Worm (Caenorhabditis elegans): ENCODE measurements around the gene Y37D8A.6.

Gene Y37D8A.6

ce11 chrIII:12904987-12905541 lies 35.0 kb upstream of the Y37D8A.6 start, which contains the start of gene cox-5A (continued):
- TF ChIP-seq snpc-4 (tag; optimal IDR thresholded peaks at IDR 0.05) (peak; percentile 94), zip-4 (GFP tag; optimal IDR thresholded peaks at IDR 0.05) (peak; percentile 97), nhr-28 (tag; optimal IDR thresholded peaks at IDR 0.05) (peak; percentile 52), tlp-1 (tag; optimal IDR thresholded peaks at IDR 0.05) (no peak), nhr-76 (tag; optimal IDR thresholded peaks at IDR 0.05) (peak; percentile 67), fkh-10 (GFP tag; optimal IDR thresholded peaks at IDR 0.05) (peak; percentile 98), ces-1 (GFP tag; optimal IDR thresholded peaks at IDR 0.05) (no peak), isw-1 (GFP tag; IDR thresholded peaks at IDR 0.05) (peak; percentile 99), fkh-4 (tag; optimal IDR thresholded peaks at IDR 0.05; ENCODE audit: borderline replicate concordance) (peak; percentile 95), hpl-2 (GFP tag; optimal IDR thresholded peaks at IDR 0.05) (peak; percentile 93), mab-9 (GFP tag; IDR thresholded peaks at IDR 0.05) (peak; percentile 99), pag-3 (tag; optimal IDR thresholded peaks at IDR 0.05; ENCODE audit: borderline replicate concordance, insufficient read depth) (peak; percentile 79), ama-1 (optimal IDR thresholded peaks at IDR 0.05) (peak; percentile 96), efl-3 (GFP tag; optimal IDR thresholded peaks at IDR 0.05) (peak; percentile 93), C04F5.9 (tag; optimal IDR thresholded peaks at IDR 0.05) (peak; percentile 96), ceh-82 (tag; optimal IDR thresholded peaks at IDR 0.05) (peak; percentile 99), skn-1 (tag; optimal IDR thresholded peaks at IDR 0.05) (peak; percentile 93), nhr-11 (tag; optimal IDR thresholded peaks at IDR 0.05) (peak; percentile 94), unc-98 (GFP tag; IDR thresholded peaks at IDR 0.05) (peak; percentile 92), fkh-8 (tag; optimal IDR thresholded peaks at IDR 0.05) (peak; percentile 100), ets-5 (GFP tag; IDR thresholded peaks at IDR 0.05) (0 out of 2 replicates have a peak, but pooled peaks have one; percentile 55), nhr-237 (tag; optimal IDR thresholded peaks at IDR 0.05) (peak; percentile 97), nhr-90 (tag; optimal IDR thresholded peaks at IDR 0.05; ENCODE audit: poor library complexity) (peak; percentile 99), ztf-11 (tag; optimal IDR thresholded peaks at IDR 0.05) (peak in 1 of 2 experiments; percentile 98), lin-35 (GFP tag; optimal IDR thresholded peaks at IDR 0.05) (peak; percentile 100), jun-1 (tag; optimal IDR thresholded peaks at IDR 0.05) (peak; percentile 99), nhr-71 (tag; optimal IDR thresholded peaks at IDR 0.05) (peak; percentile 100), vab-15 (tag; optimal IDR thresholded peaks at IDR 0.05) (peak; percentile 96), C16A3.4 (tag; optimal IDR thresholded peaks at IDR 0.05) (peak; percentile 100), Y116A8C.19 (tag; optimal IDR thresholded peaks at IDR 0.05; ENCODE audit: borderline replicate concordance) (peak; percentile 76), nhr-77 (tag; optimal IDR thresholded peaks at IDR 0.05) (peak; percentile 98), egl-27 (tag; optimal IDR thresholded peaks at IDR 0.05) (peak; percentile 60 to 73)

- TF ChIP-seq fkh-10 (GFP tag; optimal IDR thresholded peaks at IDR 0.05) (no peak), mab-9 (GFP tag; IDR thresholded peaks at IDR 0.05) (no peak), Y116A8C.19 (tag; optimal IDR thresholded peaks at IDR 0.05; ENCODE audit: borderline replicate concordance) (no peak), pag-3 (tag; optimal IDR thresholded peaks at IDR 0.05; ENCODE audit: borderline replicate concordance, insufficient read depth) (no peak), nhr-71 (tag; optimal IDR thresholded peaks at IDR 0.05) (no peak), egl-13 (tag; optimal IDR thresholded peaks at IDR 0.05) (no peak), nhr-20 (tag; optimal IDR thresholded peaks at IDR 0.05) (no peak), F16B12.6 (tag; optimal IDR thresholded peaks at IDR 0.05) (no peak), tbx-2 (tag; optimal IDR thresholded peaks at IDR 0.05) (no peak), efl-1 (optimal IDR thresholded peaks at IDR 0.05) (no peak), efl-1 (GFP tag; optimal IDR thresholded peaks at IDR 0.05 in 1 of 2) (peak in 1 of 2 experiments; percentile 16), ceh-8 (GFP tag; optimal IDR thresholded peaks at IDR 0.05) (no peak), irx-1 (tag; optimal IDR thresholded peaks at IDR 0.05) (no peak), swsn-7 (tag; optimal IDR thresholded peaks at IDR 0.05) (no peak), mep-1 (tag; optimal IDR thresholded peaks at IDR 0.05) (no peak), elt-2 (tag; optimal IDR thresholded peaks at IDR 0.05) (no peak), dsc-1 (tag; optimal IDR thresholded peaks at IDR 0.05) (peak; percentile 82), lin-14 (GFP tag; optimal IDR thresholded peaks at IDR 0.05) (peak; percentile 0), grh-1 (GFP tag; IDR thresholded peaks at IDR 0.05) (no peak), nhr-11 (tag; optimal IDR thresholded peaks at IDR 0.05) (no peak), unc-130 (tag; optimal IDR thresholded peaks at IDR 0.05) (no peak), fkh-4 (tag; optimal IDR thresholded peaks at IDR 0.05; ENCODE audit: borderline replicate concordance) (peak; percentile 35), ztf-11 (tag; optimal IDR thresholded peaks at IDR 0.05) (no peak), blmp-1 (tag; optimal IDR thresholded peaks at IDR 0.05) (no peak), nhr-28 (tag; optimal IDR thresholded peaks at IDR 0.05) (no peak), C34B4.2 (tag; optimal IDR thresholded peaks at IDR 0.05) (no peak), lin-13 (GFP tag; optimal IDR thresholded peaks at IDR 0.05) (no peak), efl-3 (GFP tag; optimal IDR thresholded peaks at IDR 0.05) (no peak), nhr-77 (tag; optimal IDR thresholded peaks at IDR 0.05) (no peak), unc-62 (GFP tag; optimal IDR thresholded peaks at IDR 0.05) (no peak)
These were observed 34.0 kb upstream of the Y37D8A.6 start for ce11 chrIII:12904052-12904451.

All from whole organism, L1 larva.